Fruit fly (Drosophila melanogaster): Measurements from ENCODE around the gene Abd-B.
A peak's percentile ranks its signal among the peaks of the same experiment; 100 is the strongest.

Abd-B gene

dm6 chr3R:16969361-16970355 lies 2.4 kb downstream of the Abd-B start (continued):
- TF ChIP-seq CG17568 (GFP tag; optimal IDR thresholded peaks at IDR 0.05): peak; percentile 5
- peak; percentile 72 for TF ChIP-seq az2 (GFP tag; optimal IDR thresholded peaks at IDR 0.05)
- no peak for TF ChIP-seq CG9727 (GFP tag; optimal IDR thresholded peaks at IDR 0.05)
- TF ChIP-seq CG14050 (GFP tag; IDR thresholded peaks at IDR 0.05): peak; percentile 31; the same call in 1 of the 3 replicates
- TF ChIP-seq sob (GFP tag; IDR thresholded peaks at IDR 0.05): peak; percentile 78
- TF ChIP-seq grn (GFP tag; optimal IDR thresholded peaks at IDR 0.05): peak; percentile 67
- TF ChIP-seq CG10543 (GFP tag; optimal IDR thresholded peaks at IDR 0.05): peak; percentile 53
- TF ChIP-seq repo (GFP tag; optimal IDR thresholded peaks at IDR 0.05): peak; percentile 0
- TF ChIP-seq fd3F (GFP tag; optimal IDR thresholded peaks at IDR 0.05): peak; percentile 49
- peak; percentile 13 for TF ChIP-seq CG31365 (tag; optimal IDR thresholded peaks at IDR 0.05)
- peak; percentile 45 for TF ChIP-seq CG15514 (GFP tag; optimal IDR thresholded peaks at IDR 0.05)
- peak; percentile 23 for TF ChIP-seq Jarid2 (GFP tag; optimal IDR thresholded peaks at IDR 0.05)
- TF ChIP-seq CG12104 (GFP tag; optimal IDR thresholded peaks at IDR 0.05): peak; percentile 63
- TF ChIP-seq CG14441 (GFP tag; IDR thresholded peaks at IDR 0.05): peak; percentile 57
- TF ChIP-seq CG4360 (GFP tag; IDR thresholded peaks at IDR 0.05): 0 out of 2 replicates have a peak, but pooled peaks have one; percentile 29
- TF ChIP-seq CHES-1-like (GFP tag; optimal IDR thresholded peaks at IDR 0.05): no peak
- TF ChIP-seq Fer1 (GFP tag; optimal IDR thresholded peaks at IDR 0.05): no peak
- TF ChIP-seq B-H2 (GFP tag; optimal IDR thresholded peaks at IDR 0.05): peak; percentile 61
- peak; percentile 61; the same call in 1 of the 2 replicates for TF ChIP-seq CG42726 (GFP tag; IDR thresholded peaks at IDR 0.05; ENCODE audit: partially characterized antibody)
- no peak for TF ChIP-seq Dref (GFP tag; IDR thresholded peaks at IDR 0.05)
- peak; percentile 67; the same call in 2 of the 3 replicates for TF ChIP-seq CG11560 (tag; IDR thresholded peaks at IDR 0.05)
- TF ChIP-seq crol (GFP tag; IDR thresholded peaks at IDR 0.05): peak; percentile 48; the same call in 1 of the 2 replicates

- TF ChIP-seq CG7271 (tag; optimal IDR thresholded peaks at IDR 0.05): peak; percentile 26
- TF ChIP-seq cad (GFP tag; optimal IDR thresholded peaks at IDR 0.05): peak; percentile 83
- peak; percentile 19 for TF ChIP-seq Abd-B (GFP tag; optimal IDR thresholded peaks at IDR 0.05)
- peak; percentile 60 for TF ChIP-seq Elba2 (GFP tag; optimal IDR thresholded peaks at IDR 0.05)
- TF ChIP-seq CG4282 (GFP tag; optimal IDR thresholded peaks at IDR 0.05): no peak
Observed at dm6 chr3R:16962303-16962702, 9.7 kb downstream of the Abd-B start.

DNA sequence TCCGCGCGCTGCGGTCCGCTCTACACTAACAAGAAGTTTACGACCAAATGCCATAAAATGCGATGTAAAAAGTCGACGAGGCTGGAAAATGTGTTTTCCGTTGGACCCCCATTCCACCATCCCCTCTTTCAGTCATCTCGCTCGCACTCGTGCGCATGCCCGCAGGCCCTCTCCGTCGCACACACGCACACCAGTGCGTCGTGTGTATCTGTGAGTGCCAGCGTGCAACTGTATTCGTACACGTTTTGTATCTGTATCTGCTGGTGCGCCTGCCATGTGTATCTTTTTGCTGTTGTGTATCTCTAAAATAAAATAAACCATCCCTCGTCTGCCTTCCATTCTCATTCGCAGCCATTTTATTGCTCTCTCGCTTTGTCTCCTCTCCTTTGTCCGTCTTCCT lies 11.8 kb downstream of the Abd-B start:
- TF ChIP-seq vfl (GFP tag; optimal IDR thresholded peaks at IDR 0.05): no peak
- TF ChIP-seq ara (GFP tag; IDR thresholded peaks at IDR 0.05): 0 out of 2 replicates have a peak, but pooled peaks have one; percentile 12
- peak; percentile 90 for TF ChIP-seq ewg (GFP tag; optimal IDR thresholded peaks at IDR 0.05)
- TF ChIP-seq rib (GFP tag; IDR thresholded peaks at IDR 0.05): 0 out of 2 replicates have a peak, but pooled peaks have one; percentile 23
- no peak for TF ChIP-seq wdn (GFP tag; IDR thresholded peaks at IDR 0.05)
- no peak for TF ChIP-seq trh (GFP tag; optimal IDR thresholded peaks at IDR 0.05)
- 0 out of 3 replicates have a peak, but pooled peaks have one; percentile 12 for TF ChIP-seq CG11093 (GFP tag; IDR thresholded peaks at IDR 0.05)
- no peak for TF ChIP-seq dati (GFP tag; IDR thresholded peaks at IDR 0.05)
- peak; percentile 66 for TF ChIP-seq cad (GFP tag; optimal IDR thresholded peaks at IDR 0.05)
- peak; percentile 90 for TF ChIP-seq CG1832 (GFP tag; optimal IDR thresholded peaks at IDR 0.05)
- TF ChIP-seq CG32767 (GFP tag; IDR thresholded peaks at IDR 0.05): peak; percentile 96
- 0 out of 2 replicates have a peak, but pooled peaks have one; percentile 9 for TF ChIP-seq MBD-R2 (GFP tag; IDR thresholded peaks at IDR 0.05)
- TF ChIP-seq CG16813 (GFP tag; IDR thresholded peaks at IDR 0.05; ENCODE audit: partially characterized antibody): peak; percentile 22; the same call in 1 of the 3 replicates
- TF ChIP-seq CG5180 (GFP tag; optimal IDR thresholded peaks at IDR 0.05): no peak
- TF ChIP-seq crol (GFP tag; IDR thresholded peaks at IDR 0.05): peak; percentile 59
- peak; percentile 92 for TF ChIP-seq Nf-YC (tag; optimal IDR thresholded peaks at IDR 0.05)
- no peak for TF ChIP-seq Ravus (GFP tag; IDR thresholded peaks at IDR 0.05)
- peak; percentile 94 for TF ChIP-seq twi (tag; optimal IDR thresholded peaks at IDR 0.05)
- peak; percentile 66 for TF ChIP-seq CG10321 (GFP tag; IDR thresholded peaks at IDR 0.05)
- TF ChIP-seq row (GFP tag; IDR thresholded peaks at IDR 0.05): 0 out of 3 replicates have a peak, but pooled peaks have one; percentile 6
- peak; percentile 40 for TF ChIP-seq psq (GFP tag; optimal IDR thresholded peaks at IDR 0.05)

All from whole organism, embryonic.